Worm (Caenorhabditis elegans) whole organism, L1 larva: ENCODE measurements around the gene evl-18.

Source experiments
- aha-1 ChIP-seq: fragments of 150-350 bp; optimal IDR thresholded peaks from 2 replicates; lab custom pipeline; 2014; ENCODE audit warnings: missing biosample characterization, missing genetic modification characterization
- alr-1 ChIP-seq: fragments of 200-800 bp; sonication (Bioruptor generic); optimal IDR thresholded peaks from 2 replicates; lab custom pipeline; 2018; ENCODE audit warnings: borderline replicate concordance, mild to moderate bottlenecking, missing genetic modification characterization, missing compliant biosample characterization
- blmp-1 ChIP-seq: fragments of 150-350 bp; optimal IDR thresholded peaks from 2 replicates; lab custom pipeline; 2014; ENCODE audit warnings: missing biosample characterization, missing genetic modification characterization
- ceh-63 ChIP-seq: fragments of 200-800 bp; sonication (Bioruptor generic); optimal IDR thresholded peaks from 2 replicates; lab custom pipeline; 2018; ENCODE audit warnings: mild to moderate bottlenecking, missing genetic modification characterization, missing compliant biosample characterization
- ceh-82 ChIP-seq, 3 experiments: fragments of 150-350 bp in 1 of 3; sonication (generic microtip) in 2 of 3; optimal IDR thresholded peaks; 2 replicates each; lab custom pipeline; 2014 to 2017; ENCODE audit warnings: missing biosample characterization in 3 of 3, missing genetic modification characterization in 3 of 3
- dpl-1 ChIP-seq, 3 experiments: fragments of 150-350 bp in 2 of 3; sonication (generic microtip) in 1 of 3; optimal IDR thresholded peaks; 2 replicates each; lab custom pipeline; 2014 to 2017; ENCODE audit warnings: missing biosample characterization in 3 of 3, missing genetic modification characterization in 3 of 3, missing genetic modification reagents in 3 of 3
- dsc-1 ChIP-seq: sonication (generic microtip); optimal IDR thresholded peaks from 2 replicates; lab custom pipeline; 2016; ENCODE audit warnings: mild to moderate bottlenecking, missing genetic modification characterization, missing compliant biosample characterization
- efl-1 ChIP-seq, 4 experiments: fragments of 150-350 bp; optimal IDR thresholded peaks in 3 of 4; peaks in 1 of 4; 1 replicate in 1 of 4; 2 replicates in 3 of 4; lab custom pipeline; 2014; ENCODE audit warnings: missing biosample characterization in 2 of 4, missing genetic modification characterization in 2 of 4, missing genetic modification reagents in 2 of 4
- fkh-4 ChIP-seq: sonication (generic microtip); optimal IDR thresholded peaks from 2 replicates; lab custom pipeline; 2016; ENCODE audit warnings: missing compliant biosample characterization, missing genetic modification characterization, borderline replicate concordance
- fos-1 ChIP-seq: fragments of 150-350 bp; optimal IDR thresholded peaks from 2 replicates; lab custom pipeline; 2014; ENCODE audit warnings: missing biosample characterization, missing genetic modification characterization
- grh-1 ChIP-seq: fragments of 200-800 bp; sonication (Bioruptor generic); IDR thresholded peaks from 2 replicates; pipeline ENCODE4 v1.3.6; 2022; ENCODE audit warnings: missing genetic modification reagents, missing genetic modification characterization, missing compliant biosample characterization
- lin-13 ChIP-seq: fragments of 150-350 bp; optimal IDR thresholded peaks from 2 replicates; lab custom pipeline; 2014; ENCODE audit warnings: missing biosample characterization, missing genetic modification reagents, missing genetic modification characterization
- lin-15B ChIP-seq: fragments of 150-350 bp; sonication (generic microtip); optimal IDR thresholded peaks from 3 replicates; lab custom pipeline; 2014; ENCODE audit warnings: missing biosample characterization, missing genetic modification characterization
- lin-35 ChIP-seq, 2 experiments: fragments of 150-350 bp; optimal IDR thresholded peaks; 2 replicates each; lab custom pipeline; 2014; ENCODE audit warnings: missing biosample characterization in 2 of 2, missing genetic modification characterization in 2 of 2, missing genetic modification reagents in 2 of 2
- lsy-2 ChIP-seq, 2 experiments: fragments of 150-350 bp; optimal IDR thresholded peaks; 2 replicates each; lab custom pipeline; 2014; ENCODE audit warnings: missing biosample characterization in 2 of 2, missing genetic modification characterization in 2 of 2
- mef-2 ChIP-seq: fragments of 150-350 bp; optimal IDR thresholded peaks from 2 replicates; lab custom pipeline; 2014; ENCODE audit warnings: missing biosample characterization, missing genetic modification characterization
- mep-1 ChIP-seq: fragments of 150-350 bp; optimal IDR thresholded peaks from 2 replicates; lab custom pipeline; 2014; ENCODE audit warnings: missing biosample characterization, missing genetic modification characterization
- nhr-11 ChIP-seq: fragments of 150-350 bp; optimal IDR thresholded peaks from 2 replicates; lab custom pipeline; 2014; ENCODE audit warnings: missing biosample characterization, missing genetic modification characterization
- nhr-12 ChIP-seq: sonication (generic microtip); optimal IDR thresholded peaks from 2 replicates; lab custom pipeline; 2017; ENCODE audit warnings: missing biosample characterization, missing genetic modification characterization
- nhr-85 ChIP-seq: sonication (generic microtip); peaks from one replicate; lab custom pipeline; 2016; ENCODE audit warnings: missing genetic modification characterization, inconsistent platforms, missing compliant biosample characterization
- nhr-90 ChIP-seq: sonication (generic microtip); optimal IDR thresholded peaks from 2 replicates; lab custom pipeline; 2016; ENCODE audit warnings: mild to moderate bottlenecking, missing genetic modification characterization, missing compliant biosample characterization; ENCODE audit not compliant: poor library complexity
- pag-3 ChIP-seq: sonication (generic microtip); optimal IDR thresholded peaks from 2 replicates; lab custom pipeline; 2017; ENCODE audit warnings: missing genetic modification characterization, mild to moderate bottlenecking, missing compliant biosample characterization, antibody characterized with exemption, borderline replicate concordance; ENCODE audit not compliant: insufficient read depth
- pqm-1 ChIP-seq: sonication (generic microtip); optimal IDR thresholded peaks from 3 replicates; lab custom pipeline; 2017; ENCODE audit warnings: missing biosample characterization, missing genetic modification characterization
- skn-1 ChIP-seq: fragments of 150-350 bp; optimal IDR thresholded peaks from 2 replicates; lab custom pipeline; 2014; ENCODE audit warnings: missing biosample characterization, missing genetic modification characterization
- sox-4 ChIP-seq: sonication (generic microtip); optimal IDR thresholded peaks from 2 replicates; lab custom pipeline; 2016; ENCODE audit warnings: missing genetic modification characterization, missing compliant biosample characterization
- sptf-1 ChIP-seq: fragments of 150-350 bp; optimal IDR thresholded peaks from 2 replicates; lab custom pipeline; 2014; ENCODE audit warnings: missing biosample characterization, missing genetic modification characterization
- sup-37 ChIP-seq: fragments of 200-800 bp; sonication (Bioruptor generic); optimal IDR thresholded peaks from 2 replicates; lab custom pipeline; 2018; ENCODE audit warnings: mild to moderate bottlenecking, missing genetic modification characterization, missing compliant biosample characterization
- zip-4 ChIP-seq: fragments of 200-800 bp; sonication (Bioruptor generic); optimal IDR thresholded peaks from 2 replicates; lab custom pipeline; 2018; ENCODE audit warnings: mild to moderate bottlenecking, missing genetic modification characterization, moderate library complexity, missing compliant biosample characterization
- ztf-11 ChIP-seq, 2 experiments: sonication (generic microtip); optimal IDR thresholded peaks; 2 replicates each; lab custom pipeline; 2016 to 2017; ENCODE audit warnings: missing genetic modification characterization in 2 of 2, missing biosample characterization in 1 of 2, missing compliant biosample characterization in 1 of 2

Gene evl-18

ce11 chrIII:3726443-3726842, 8.4 kb downstream of the evl-18 start, which contains the start of gene gldi-5:
Gene gldi-5 (minus strand): TSS chrIII:3726500.
- TF ChIP-seq ceh-82 (tag; optimal IDR thresholded peaks at IDR 0.05; lab: Kevin White, UChicago) (no peak), ztf-11 (tag; optimal IDR thresholded peaks at IDR 0.05; lab: Kevin White, UChicago) (no peak), ceh-63 (GFP tag; lab: Kevin White, UChicago) (no peak), sup-37 (GFP tag; lab: Kevin White, UChicago) (no peak), skn-1 (tag; lab: Kevin White, UChicago) (no peak)

DNA sequence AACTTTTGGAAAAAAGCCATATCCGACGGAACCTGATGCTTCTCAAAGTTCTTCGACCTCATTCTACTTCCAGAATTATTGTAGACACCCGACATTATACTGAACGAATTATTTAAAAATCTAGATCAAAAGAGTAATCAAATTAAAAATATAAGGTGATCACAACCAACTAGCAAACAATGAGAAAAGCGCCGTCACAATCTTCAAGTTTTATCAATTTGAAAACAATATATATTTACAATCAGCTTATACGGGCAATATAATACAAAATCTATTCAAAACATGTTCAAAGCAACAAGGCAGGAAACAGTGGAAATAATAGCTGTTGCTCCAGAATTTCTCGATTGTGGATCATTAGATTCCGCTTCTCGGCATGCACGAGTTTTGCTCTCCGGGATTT, 10.0 kb downstream of the evl-18 start, which contains the start of gene C14B1.12:
Gene C14B1.12, minus strand, starts transcription at position 101 of the 400 bp plus-strand sequence.
- no peak for TF ChIP-seq dsc-1

DNA sequence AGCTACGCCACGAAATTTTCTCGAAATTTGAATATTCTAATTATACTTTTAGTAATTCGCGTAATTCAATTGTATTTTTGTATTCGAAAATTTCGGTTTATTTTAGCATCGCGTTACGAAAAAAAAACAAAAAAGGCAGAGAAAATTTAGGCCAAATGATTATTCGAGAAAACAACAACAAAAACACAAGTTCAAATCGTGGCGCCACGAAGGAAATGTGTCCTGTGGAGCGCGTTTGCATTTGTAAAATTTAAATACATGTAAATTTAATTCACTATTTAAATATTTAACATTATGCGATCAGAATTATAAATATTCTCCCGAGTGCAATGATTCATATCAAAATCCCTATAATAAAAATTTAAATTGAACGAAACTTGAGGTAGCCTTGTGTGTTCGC, 11.1 kb downstream of the evl-18 start:
- TF ChIP-seq blmp-1 (tag; lab: Kevin White, UChicago): no peak
- peak in 1 of 2 experiments; percentile 44 for TF ChIP-seq efl-1 (optimal IDR thresholded peaks at IDR 0.05; lab: Kevin White, UChicago)
- TF ChIP-seq efl-1 (GFP tag; optimal IDR thresholded peaks at IDR 0.05 in 1 of 2; lab: Kevin White, UChicago): no peak
- no peak for TF ChIP-seq lin-13 (GFP tag; lab: Kevin White, UChicago)

DNA sequence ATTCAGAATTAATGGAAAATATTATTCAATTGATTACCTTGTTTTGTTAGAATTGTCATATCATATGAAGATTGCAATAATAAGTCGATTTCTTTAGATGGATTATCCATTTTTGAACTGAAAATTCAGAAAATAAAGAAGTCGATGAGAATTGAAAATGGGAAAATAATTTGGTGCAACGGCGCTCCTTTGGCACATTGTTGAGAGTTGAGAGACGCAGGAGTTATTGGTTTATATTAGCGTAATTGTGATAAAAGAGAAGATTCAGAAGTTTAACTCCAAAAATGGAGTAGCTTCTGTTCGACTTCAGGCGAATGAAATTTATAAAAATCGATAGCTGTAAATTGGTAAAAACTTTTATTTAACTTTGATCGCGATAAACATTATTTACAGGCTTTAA, 15.3 kb downstream of the evl-18 start, which contains the start of gene C14B1.8:
Gene C14B1.8, minus strand, starts transcription at position 117 of the 400 bp plus-strand sequence.
- TF ChIP-seq pag-3 (tag; lab: Kevin White, UChicago) (no peak), grh-1 (GFP tag; lab: Robert Waterston, UW) (no peak), lin-15B (tag; lab: Kevin White, UChicago) (peak; percentile 45), lin-35 (GFP tag; optimal IDR thresholded peaks at IDR 0.05; lab: Kevin White, UChicago) (peak; percentile 21 to 40), dpl-1 (GFP tag; optimal IDR thresholded peaks at IDR 0.05; lab: Kevin White, UChicago) (peak in 1 of 3 experiments; percentile 57), nhr-85 (tag; lab: Kevin White, UChicago) (no peak), efl-1 (optimal IDR thresholded peaks at IDR 0.05; lab: Kevin White, UChicago) (peak; percentile 43 to 45), efl-1 (GFP tag; optimal IDR thresholded peaks at IDR 0.05 in 1 of 2; lab: Kevin White, UChicago) (peak; percentile 35 to 47)

- peak in 1 of 2 experiments; percentile 11 for TF ChIP-seq efl-1 (optimal IDR thresholded peaks at IDR 0.05; lab: Kevin White, UChicago)
- no peak for TF ChIP-seq efl-1 (GFP tag; optimal IDR thresholded peaks at IDR 0.05 in 1 of 2; lab: Kevin White, UChicago)
- TF ChIP-seq fos-1: no peak
- no peak for TF ChIP-seq zip-4
Observed at ce11 chrIII:3716073-3716659, 18.7 kb downstream of the evl-18 start.

DNA sequence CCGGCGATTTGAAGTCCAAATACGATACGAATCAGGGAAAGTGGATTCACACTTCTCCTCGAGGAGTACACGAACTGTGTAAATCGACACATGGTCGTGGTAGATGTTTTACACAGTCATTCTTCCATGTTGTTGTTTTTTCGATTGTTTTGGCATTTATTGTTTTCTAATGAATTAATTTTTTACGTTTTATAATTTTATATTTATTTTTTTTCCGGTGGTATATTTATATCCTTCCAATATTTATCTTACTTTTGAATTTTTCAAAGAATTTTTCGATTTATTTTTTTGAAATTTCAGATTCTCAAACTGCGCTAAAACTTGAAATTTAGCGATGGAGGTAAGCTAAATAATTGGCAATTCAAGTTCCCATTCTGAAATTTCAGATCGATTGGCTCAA, 21.7 kb downstream of the evl-18 start, which contains the start of gene nrde-1:
Gene nrde-1, plus strand, starts transcription at position 301 of the 400 bp plus-strand sequence.
- TF ChIP-seq alr-1 (tag; lab: Kevin White, UChicago): no peak
- TF ChIP-seq nhr-85 (tag; lab: Kevin White, UChicago): peak; percentile 42
- no peak for TF ChIP-seq pag-3 (tag; lab: Kevin White, UChicago)
- TF ChIP-seq, all 84 proteins: peak for 1

DNA sequence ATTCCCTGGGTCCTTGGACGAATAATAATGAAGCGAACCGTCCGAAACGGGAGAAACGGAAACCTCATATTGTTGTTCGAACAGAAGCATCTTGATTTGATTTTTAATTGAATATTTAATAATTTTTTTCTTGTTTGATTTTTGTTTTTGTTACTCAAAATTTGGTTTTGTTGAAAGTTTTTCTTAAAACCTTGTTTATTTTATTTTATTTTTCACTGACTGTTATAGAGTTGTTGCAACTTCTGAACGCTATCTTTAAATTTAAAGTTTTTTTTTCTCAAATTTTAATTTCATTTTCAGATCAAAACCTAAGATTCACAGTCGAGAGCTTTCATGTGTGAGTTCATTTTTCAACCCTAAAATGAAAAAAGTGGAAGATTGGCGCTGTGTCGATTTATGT, 25.8 kb downstream of the evl-18 start, which contains the start of gene alkb-8:
Gene alkb-8, plus strand, starts transcription at position 301 of the 400 bp plus-strand sequence.
- TF ChIP-seq aha-1 (tag; lab: Kevin White, UChicago) (no peak), mef-2 (tag; lab: Kevin White, UChicago) (no peak), sptf-1 (tag; lab: Kevin White, UChicago) (no peak)

DNA sequence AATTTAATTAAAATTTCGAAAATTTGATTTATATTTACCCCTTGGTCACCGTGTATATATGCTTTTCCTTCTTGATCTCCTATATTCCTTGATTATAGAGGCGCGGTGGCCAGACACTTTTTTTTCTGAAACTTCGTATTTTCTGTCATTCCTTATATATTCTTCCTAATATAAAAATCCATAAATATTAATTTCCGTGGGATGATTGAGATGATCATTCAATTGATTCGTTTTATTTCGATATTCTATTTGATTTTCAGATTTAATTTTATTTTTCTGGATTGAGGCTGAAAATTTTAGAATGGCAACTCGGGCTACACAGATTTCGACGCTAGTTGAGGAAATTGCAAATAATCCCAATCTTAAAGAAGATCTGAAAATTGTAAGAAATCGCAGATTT, 28.3 kb downstream of the evl-18 start, which contains the start of gene dph-1:
Gene dph-1, plus strand, starts transcription at position 301 of the 400 bp plus-strand sequence.
- no peak for TF ChIP-seq nhr-11
- no peak for TF ChIP-seq mep-1 (tag; lab: Kevin White, UChicago)
- TF ChIP-seq skn-1 (tag; lab: Kevin White, UChicago): no peak
- no peak for TF ChIP-seq nhr-90 (tag; lab: Kevin White, UChicago)
- no peak for TF ChIP-seq sox-4 (tag; lab: Kevin White, UChicago)
- no peak for TF ChIP-seq fkh-4 (tag; lab: Kevin White, UChicago)
- no peak for TF ChIP-seq nhr-12
- no peak for TF ChIP-seq pqm-1
- TF ChIP-seq lsy-2 (tag; optimal IDR thresholded peaks at IDR 0.05; lab: Kevin White, UChicago): no peak
- TF ChIP-seq mef-2 (tag; lab: Kevin White, UChicago): no peak
- TF ChIP-seq, all 84 proteins: peak for 0
